Worm (Caenorhabditis elegans): Measurements from ENCODE around the gene spig-10.

- TF ChIP-seq ztf-23 (GFP tag; IDR thresholded peaks at IDR 0.05) (no peak), tab-1 (GFP tag; IDR thresholded peaks at IDR 0.05) (no peak), flt-1 (GFP tag; IDR thresholded peaks at IDR 0.05) (no peak), cog-1 (tag; optimal IDR thresholded peaks at IDR 0.05) (no peak)
Observed at ce11 chrV:7022981-7023380, 16.9 kb downstream of the spig-10 start.
